Worm (Caenorhabditis elegans) whole organism, young adult: ENCODE data around the gene C26E6.12.

Source experiments
- dpl-1 ChIP-seq: fragments of 150-350 bp; optimal IDR thresholded peaks from 2 replicates; lab custom pipeline; 2014; ENCODE audit warnings: missing biosample characterization, missing genetic modification reagents, missing genetic modification characterization
- him-1 ChIP-seq: sonication (generic microtip); optimal IDR thresholded peaks from 2 replicates; lab custom pipeline; 2016; ENCODE audit warnings: missing genotype, missing genetic modification reagents, missing genetic modification characterization, missing compliant biosample characterization
- sea-2 ChIP-seq: fragments of 200-800 bp; sonication (Bioruptor generic); IDR thresholded peaks from 2 replicates; pipeline ENCODE4 v1.3.6; 2022; ENCODE audit warnings: missing genetic modification characterization, missing compliant biosample characterization
- sptf-2 ChIP-seq: fragments of 200-800 bp; sonication (Bioruptor generic); optimal IDR thresholded peaks from 2 replicates; lab custom pipeline; 2018; ENCODE audit warnings: mild to moderate bottlenecking, missing genetic modification characterization, missing compliant biosample characterization
- unc-130 ChIP-seq: sonication (generic microtip); optimal IDR thresholded peaks from 2 replicates; lab custom pipeline; 2016; ENCODE audit warnings: missing genetic modification reagents, missing genetic modification characterization, missing compliant biosample characterization
- unc-62 ChIP-seq: fragments of 150-350 bp; optimal IDR thresholded peaks from 2 replicates; lab custom pipeline; 2014; ENCODE audit warnings: missing biosample characterization, missing genetic modification reagents, missing genetic modification characterization
- ztf-18 ChIP-seq: sonication (generic microtip); optimal IDR thresholded peaks from 2 replicates; lab custom pipeline; 2016; ENCODE audit warnings: missing genotype, mild to moderate bottlenecking, missing genetic modification characterization, missing compliant biosample characterization

DNA sequence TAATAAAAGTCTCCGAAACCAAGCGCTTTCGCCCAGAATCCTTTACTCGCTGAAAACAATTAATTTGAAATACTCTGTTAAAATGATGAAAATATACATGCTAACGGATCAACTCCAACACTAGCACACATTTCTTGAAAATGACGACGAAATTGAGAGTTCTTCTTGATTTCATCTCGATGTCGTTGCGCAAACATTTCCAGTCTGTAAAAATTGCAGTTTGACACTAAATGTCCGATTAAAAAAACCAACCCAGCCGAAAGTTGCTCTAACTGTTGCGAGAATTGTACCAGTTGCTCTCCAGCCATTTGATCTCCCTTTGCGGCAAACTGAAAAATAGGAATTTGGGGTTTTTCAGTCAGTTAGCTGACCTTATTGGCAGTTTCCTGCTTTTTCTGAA, 29.2 kb upstream of the C26E6.12 start:
- TF ChIP-seq unc-130 (no peak), unc-62 (GFP tag; lab: Kevin White, UChicago) (no peak), sptf-2 (GFP tag; lab: Kevin White, UChicago) (no peak), sea-2 (GFP tag; lab: Robert Waterston, UW) (no peak), him-1 (no peak), ztf-18 (peak; percentile 9), dpl-1 (GFP tag; lab: Kevin White, UChicago) (no peak)
